Fruit fly (Drosophila melanogaster) whole organism, embryonic: ENCODE results near the gene Ppm1.

Experiments used
- Atf-2 ChIP-seq: fragments of 200-800 bp; sonication (Bioruptor generic); optimal IDR thresholded peaks from 2 replicates; lab custom pipeline; 2016; ENCODE audit warnings: missing biosample characterization, missing genetic modification characterization
- CG11247 ChIP-seq: fragments of 200-800 bp; sonication (Bioruptor generic); IDR thresholded peaks from 2 replicates; pipeline ENCODE4 v1.3.6; 2022; ENCODE audit warnings: missing biosample characterization, missing genetic modification characterization
- CG12071 ChIP-seq: fragments of 200-800 bp; sonication (Bioruptor generic); optimal IDR thresholded peaks from 3 replicates; lab custom pipeline; 2018; ENCODE audit warnings: missing biosample characterization, mild to moderate bottlenecking, missing genetic modification characterization
- CG12769 ChIP-seq: fragments of 200-800 bp; sonication (Bioruptor generic); optimal IDR thresholded peaks from 2 replicates; lab custom pipeline; 2019; ENCODE audit warnings: missing biosample characterization, mild to moderate bottlenecking, missing genetic modification characterization, moderate library complexity
- CG13287 ChIP-seq: fragments of 200-800 bp; sonication (Bioruptor generic); IDR thresholded peaks from 2 replicates; pipeline ENCODE4 v1.3.6; 2022; ENCODE audit warnings: missing biosample characterization, missing genetic modification characterization; ENCODE audit not compliant: partially characterized antibody
- CG13296 ChIP-seq: fragments of 200-800 bp; sonication (Bioruptor generic); optimal IDR thresholded peaks from 3 replicates; lab custom pipeline; 2018; ENCODE audit warnings: missing biosample characterization, mild to moderate bottlenecking, missing genetic modification characterization
- CG14441 ChIP-seq: fragments of 200-800 bp; sonication (Bioruptor generic); IDR thresholded peaks from 2 replicates; pipeline ENCODE4 v1.3.6; 2022; ENCODE audit warnings: missing biosample characterization, missing genetic modification characterization
- CG15269 ChIP-seq: fragments of 200-800 bp; sonication (Bioruptor generic); optimal IDR thresholded peaks from 2 replicates; lab custom pipeline; 2018; ENCODE audit warnings: missing biosample characterization, mild to moderate bottlenecking, missing genetic modification characterization, moderate library complexity
- CG15514 ChIP-seq: fragments of 200-800 bp; sonication (Bioruptor generic); optimal IDR thresholded peaks from 3 replicates; lab custom pipeline; 2017; ENCODE audit warnings: missing biosample characterization, missing genetic modification characterization, mild to moderate bottlenecking, moderate library complexity, missing genetic modification reagents
- CG17359 ChIP-seq: fragments of 200-800 bp; sonication (Bioruptor generic); optimal IDR thresholded peaks from 3 replicates; lab custom pipeline; 2018; ENCODE audit warnings: missing biosample characterization, mild to moderate bottlenecking, missing genetic modification characterization, moderate library complexity
- CG1792 ChIP-seq: fragments of 200-800 bp; sonication (Bioruptor generic); optimal IDR thresholded peaks from 2 replicates; lab custom pipeline; 2016; ENCODE audit warnings: missing biosample characterization, missing genetic modification characterization
- CG18619 ChIP-seq: fragments of 200-800 bp; sonication (Bioruptor generic); optimal IDR thresholded peaks from 3 replicates; lab custom pipeline; 2017; ENCODE audit warnings: missing biosample characterization, mild to moderate bottlenecking, missing genetic modification characterization
- CG2116 ChIP-seq: fragments of 200-800 bp; sonication (Bioruptor generic); optimal IDR thresholded peaks from 3 replicates; lab custom pipeline; 2018; ENCODE audit warnings: missing biosample characterization, mild to moderate bottlenecking, missing genetic modification characterization
- CG30431 ChIP-seq: fragments of 200-800 bp; sonication (Bioruptor generic); optimal IDR thresholded peaks from 2 replicates; lab custom pipeline; 2017; ENCODE audit warnings: missing biosample characterization, missing genetic modification characterization
- CG31441 ChIP-seq: fragments of 200-800 bp; sonication (Bioruptor generic); IDR thresholded peaks from 2 replicates; pipeline ENCODE4 v1.3.6; 2022; ENCODE audit warnings: missing biosample characterization, missing genetic modification characterization
- CG32767 ChIP-seq: fragments of 200-800 bp; sonication (Bioruptor generic); IDR thresholded peaks from 2 replicates; pipeline ENCODE4 v1.3.6; 2022; ENCODE audit warnings: missing biosample characterization, missing genetic modification characterization
- CG34224 ChIP-seq: fragments of 200-800 bp; sonication (Bioruptor generic); IDR thresholded peaks from 3 replicates; pipeline ENCODE4 v1.3.6; 2022; ENCODE audit warnings: missing biosample characterization, missing genetic modification characterization; ENCODE audit not compliant: partially characterized antibody
- CG7372 ChIP-seq: fragments of 200-800 bp; sonication (Bioruptor generic); IDR thresholded peaks from 2 replicates; pipeline ENCODE4 v1.3.6; 2022; ENCODE audit warnings: missing biosample characterization, missing genetic modification characterization
- CG9797 ChIP-seq: fragments of 200-800 bp; sonication (Bioruptor generic); optimal IDR thresholded peaks from 3 replicates; lab custom pipeline; 2018; ENCODE audit warnings: missing biosample characterization, mild to moderate bottlenecking, missing genetic modification characterization
- CG9932 ChIP-seq: fragments of 200-800 bp; sonication (Bioruptor generic); IDR thresholded peaks from 2 replicates; pipeline ENCODE4 v1.3.6; 2022; ENCODE audit warnings: missing biosample characterization, missing genetic modification characterization
- CTCF ChIP-seq: fragments of 200-800 bp; sonication (Bioruptor generic); optimal IDR thresholded peaks from 2 replicates; lab custom pipeline; 2017; ENCODE audit warnings: missing biosample characterization, mild to moderate bottlenecking, missing genetic modification characterization, moderate library complexity
- D19A ChIP-seq: fragments of 200-800 bp; optimal IDR thresholded peaks from 3 replicates; lab custom pipeline; 2019; ENCODE audit warnings: missing biosample characterization, mild to moderate bottlenecking, missing genetic modification characterization, moderate library complexity
- E2f2 ChIP-seq: fragments of 200-800 bp; sonication (Bioruptor generic); IDR thresholded peaks from 2 replicates; pipeline ENCODE4 v1.3.6; 2022; ENCODE audit warnings: missing biosample characterization, missing genetic modification characterization
- Eip74EF ChIP-seq, 2 experiments: fragments of 200-800 bp in 1 of 2; fragments of >200 bp in 1 of 2; sonication (Bioruptor generic) in 1 of 2; optimal IDR thresholded peaks; 2 replicates each; lab custom pipeline; 2017 to 2019; ENCODE audit warnings: missing biosample characterization in 2 of 2, missing genetic modification characterization in 2 of 2, mild to moderate bottlenecking in 1 of 2, moderate library complexity in 1 of 2
- HLH3B ChIP-seq: fragments of 200-800 bp; sonication (Bioruptor generic); IDR thresholded peaks from 2 replicates; pipeline ENCODE4 v1.3.6; 2022; ENCODE audit warnings: missing biosample characterization, missing genetic modification characterization
- HLH54F ChIP-seq: fragments of 200-800 bp; sonication (Bioruptor generic); optimal IDR thresholded peaks from 3 replicates; lab custom pipeline; 2016; ENCODE audit warnings: missing biosample characterization, missing genetic modification characterization
- HmgD ChIP-seq: fragments of 200-800 bp; sonication (Bioruptor generic); optimal IDR thresholded peaks from 3 replicates; lab custom pipeline; 2016; ENCODE audit warnings: missing biosample characterization, missing genetic modification characterization
- Hr78 ChIP-seq, 2 experiments: fragments of 200-800 bp in 1 of 2; fragments of >200 bp in 1 of 2; sonication (Bioruptor generic) in 1 of 2; optimal IDR thresholded peaks; 2 replicates each; lab custom pipeline; 2017 to 2019; ENCODE audit warnings: missing biosample characterization in 2 of 2, missing genetic modification characterization in 2 of 2, mild to moderate bottlenecking in 1 of 2, moderate library complexity in 1 of 2
- Lpt ChIP-seq: fragments of >200 bp; optimal IDR thresholded peaks from 2 replicates; lab custom pipeline; 2018; ENCODE audit warnings: missing biosample characterization, missing genetic modification characterization
- MTF-1 ChIP-seq: fragments of 200-800 bp; sonication (Bioruptor generic); optimal IDR thresholded peaks from 2 replicates; lab custom pipeline; 2018; ENCODE audit warnings: missing biosample characterization, mild to moderate bottlenecking, missing genetic modification characterization, borderline replicate concordance
- Mad ChIP-seq: fragments of 200-800 bp; sonication (Bioruptor generic); optimal IDR thresholded peaks from 2 replicates; lab custom pipeline; 2016; ENCODE audit warnings: missing biosample characterization, missing genetic modification characterization
- Nf-YB ChIP-seq: fragments of 200-800 bp; sonication (Bioruptor generic); optimal IDR thresholded peaks from 3 replicates; lab custom pipeline; 2019; ENCODE audit warnings: missing biosample characterization, mild to moderate bottlenecking, missing genetic modification characterization, moderate library complexity
- Opbp ChIP-seq: fragments of 200-800 bp; sonication (Bioruptor generic); IDR thresholded peaks from 3 replicates; pipeline ENCODE4 v1.3.6; 2022; ENCODE audit warnings: missing biosample characterization, missing genetic modification characterization; ENCODE audit not compliant: partially characterized antibody
- Ravus ChIP-seq: fragments of 200-800 bp; sonication (Bioruptor generic); IDR thresholded peaks from 2 replicates; pipeline ENCODE4 v1.3.6; 2022; ENCODE audit warnings: missing biosample characterization, missing genetic modification characterization
- chm ChIP-seq: fragments of 200-800 bp; sonication (Bioruptor generic); IDR thresholded peaks from 2 replicates; pipeline ENCODE4 v1.3.6; 2022; ENCODE audit warnings: missing biosample characterization, missing genetic modification characterization
- chn ChIP-seq: fragments of 200-800 bp; sonication (Bioruptor generic); optimal IDR thresholded peaks from 2 replicates; lab custom pipeline; 2016; ENCODE audit warnings: missing biosample characterization, missing genetic modification characterization
- corto ChIP-seq: fragments of 200-800 bp; sonication (Bioruptor generic); optimal IDR thresholded peaks from 2 replicates; lab custom pipeline; 2016; ENCODE audit warnings: missing biosample characterization, mild to moderate bottlenecking, missing genetic modification characterization, moderate library complexity
- dpn ChIP-seq, 2 experiments: fragments of 200-800 bp; sonication (Bioruptor generic); optimal IDR thresholded peaks; 3 replicates each; lab custom pipeline; 2016; ENCODE audit warnings: missing biosample characterization in 2 of 2, missing genetic modification characterization in 2 of 2
- inv ChIP-seq: fragments of 200-800 bp; sonication (Bioruptor generic); IDR thresholded peaks from 2 replicates; pipeline ENCODE4 v1.3.6; 2022; ENCODE audit warnings: missing biosample characterization, missing genetic modification characterization; ENCODE audit not compliant: partially characterized antibody
- mld ChIP-seq: fragments of 200-800 bp; sonication (Bioruptor generic); IDR thresholded peaks from 3 replicates; pipeline ENCODE4 v1.3.6; 2022; ENCODE audit warnings: missing biosample characterization, missing genetic modification characterization; ENCODE audit not compliant: partially characterized antibody
- nerfin-1 ChIP-seq: fragments of 200-800 bp; sonication (Bioruptor generic); optimal IDR thresholded peaks from 3 replicates; lab custom pipeline; 2019; ENCODE audit warnings: missing biosample characterization, mild to moderate bottlenecking, missing genetic modification characterization, moderate library complexity
- phol ChIP-seq: fragments of 200-800 bp; sonication (Bioruptor generic); optimal IDR thresholded peaks from 3 replicates; lab custom pipeline; 2018; ENCODE audit warnings: missing biosample characterization, mild to moderate bottlenecking, missing genetic modification characterization, moderate library complexity
- so ChIP-seq: fragments of 200-800 bp; sonication (Bioruptor generic); IDR thresholded peaks from 3 replicates; pipeline ENCODE4 v1.3.6; 2022; ENCODE audit warnings: missing biosample characterization, missing genetic modification characterization
- sqz ChIP-seq: fragments of 200-800 bp; sonication (Bioruptor generic); optimal IDR thresholded peaks from 3 replicates; lab custom pipeline; 2018; ENCODE audit warnings: missing biosample characterization, mild to moderate bottlenecking, missing genetic modification characterization
- sug ChIP-seq: fragments of 200-800 bp; optimal IDR thresholded peaks from 2 replicates; lab custom pipeline; 2019; ENCODE audit warnings: missing biosample characterization, mild to moderate bottlenecking, missing genetic modification characterization, moderate library complexity
- tll ChIP-seq, 2 experiments: fragments of 200-800 bp in 1 of 2; fragments of >200 bp in 1 of 2; sonication (Bioruptor generic) in 1 of 2; optimal IDR thresholded peaks; 2 replicates each; lab custom pipeline; 2017 to 2019; ENCODE audit warnings: missing biosample characterization in 2 of 2, missing genetic modification characterization in 2 of 2, mild to moderate bottlenecking in 1 of 2, moderate library complexity in 1 of 2
- vvl ChIP-seq: fragments of 200-800 bp; sonication (Bioruptor generic); IDR thresholded peaks from 2 replicates; pipeline ENCODE4 v1.3.6; 2022; ENCODE audit warnings: missing biosample characterization, missing genetic modification characterization
- z ChIP-seq: fragments of 200-800 bp; sonication (Bioruptor generic); IDR thresholded peaks from 3 replicates; pipeline ENCODE4 v1.3.6; 2022; ENCODE audit warnings: missing biosample characterization, missing genetic modification characterization

The Ppm1 gene

dm6 chr3L:606490-607327 lies 25.6 kb downstream of the Ppm1 start, which contains the start of gene Reg-2 (continued):
- peak; percentile 19 for TF ChIP-seq CG2116
- no peak for TF ChIP-seq D19A (tag; lab: Kevin White, UChicago)
- peak; percentile 26 for TF ChIP-seq CG12769 (tag; lab: Kevin White, UChicago)
- TF ChIP-seq Atf-2 (GFP tag; lab: Kevin White, UChicago), result no peak
- no peak for TF ChIP-seq CG15269 (tag; lab: Kevin White, UChicago)
- TF ChIP-seq phol (tag; lab: Kevin White, UChicago), result peak; percentile 7
- TF ChIP-seq Nf-YB (GFP tag; lab: Kevin White, UChicago), result peak; percentile 47
- TF ChIP-seq Lpt, result no peak
- TF ChIP-seq dpn (GFP tag; optimal IDR thresholded peaks at IDR 0.05; lab: Kevin White, UChicago), result peak in 1 of 2 experiments; percentile 12
- peak; percentile 6 for TF ChIP-seq sqz (GFP tag; lab: Kevin White, UChicago)
- TF ChIP-seq HLH54F, result no peak
- TF ChIP-seq E2f2, result peak; percentile 96
- no peak for TF ChIP-seq tll (GFP tag; optimal IDR thresholded peaks at IDR 0.05; lab: Kevin White, UChicago)
- TF ChIP-seq Hr78 (GFP tag; optimal IDR thresholded peaks at IDR 0.05; lab: Kevin White, UChicago), result peak in 1 of 2 experiments; percentile 62
- no peak for TF ChIP-seq CG1792
- 0 out of 2 replicates have a peak, but pooled peaks have one; percentile 15 for TF ChIP-seq CG7372 (GFP tag; lab: Robert Waterston, UW)
- TF ChIP-seq CG15514 (GFP tag; lab: Kevin White, UChicago), result peak; percentile 23
- TF ChIP-seq CTCF (GFP tag; lab: Kevin White, UChicago), result peak; percentile 99
- no peak for TF ChIP-seq inv
- TF ChIP-seq CG9797 (GFP tag; lab: Kevin White, UChicago), result no peak
- no peak for TF ChIP-seq HmgD (GFP tag; lab: Kevin White, UChicago)
- no peak for TF ChIP-seq Eip74EF (GFP tag; optimal IDR thresholded peaks at IDR 0.05; lab: Kevin White, UChicago)
- 0 out of 2 replicates have a peak, but pooled peaks have one; percentile 17 for TF ChIP-seq CG31441 (GFP tag; lab: Robert Waterston, UW)
- TF ChIP-seq chm (GFP tag; lab: Robert Waterston, UW), result 0 out of 2 replicates have a peak, but pooled peaks have one; percentile 16
- TF ChIP-seq Mad (GFP tag; lab: Kevin White, UChicago), result no peak
- no peak for TF ChIP-seq Ravus (GFP tag; lab: Robert Waterston, UW)
- TF ChIP-seq mld, result no peak
- peak; percentile 28 for TF ChIP-seq CG12071 (GFP tag; lab: Kevin White, UChicago)
- no peak for TF ChIP-seq Opbp
- TF ChIP-seq corto (GFP tag; lab: Kevin White, UChicago), result no peak
- no peak for TF ChIP-seq CG34224
- no peak for TF ChIP-seq CG14441
- peak; percentile 47; the same call in 1 of the 3 replicates for TF ChIP-seq so (GFP tag; lab: Robert Waterston, UW)
- TF ChIP-seq CG11247 (GFP tag; lab: Robert Waterston, UW), result 0 out of 2 replicates have a peak, but pooled peaks have one; percentile 5
- TF ChIP-seq nerfin-1 (tag; lab: Kevin White, UChicago), result no peak
- peak; percentile 25; the same call in 1 of the 2 replicates for TF ChIP-seq CG9932 (GFP tag; lab: Robert Waterston, UW)
- no peak for TF ChIP-seq z
- peak; percentile 18 for TF ChIP-seq CG17359 (tag; lab: Kevin White, UChicago)
- TF ChIP-seq chn, result no peak
- TF ChIP-seq CG18619, result no peak
- peak; percentile 31 for TF ChIP-seq CG13296 (GFP tag; lab: Kevin White, UChicago)
- TF ChIP-seq CG13287, result no peak
- no peak for TF ChIP-seq CG32767
- TF ChIP-seq CG30431 (GFP tag; lab: Kevin White, UChicago), result no peak
- peak; percentile 69 for TF ChIP-seq sug
- TF ChIP-seq MTF-1 (GFP tag; lab: Kevin White, UChicago), result no peak
- no peak for TF ChIP-seq vvl (GFP tag; lab: Robert Waterston, UW)
- TF ChIP-seq HLH3B (GFP tag; lab: Robert Waterston, UW), result 0 out of 2 replicates have a peak, but pooled peaks have one; percentile 29
